Fruit fly (Drosophila melanogaster) whole organism, embryonic: ENCODE measurements around the gene APP-BP1.
A peak's percentile ranks its signal among the peaks of the same experiment; 100 is the strongest.

Experiments used
- Atf3 ChIP-seq: fragments of 200-800 bp; sonication (Bioruptor generic); optimal IDR thresholded peaks from 3 replicates; lab custom pipeline; 2016; ENCODE audit warnings: missing biosample characterization, missing genetic modification characterization
- B-H1 ChIP-seq: fragments of 200-800 bp; sonication (Bioruptor generic); IDR thresholded peaks from 3 replicates; pipeline ENCODE4 v1.3.6; 2022; ENCODE audit warnings: missing biosample characterization, missing genetic modification characterization
- C15 ChIP-seq: fragments of 200-800 bp; sonication (Bioruptor generic); IDR thresholded peaks from 3 replicates; pipeline ENCODE4 v1.3.6; 2022; ENCODE audit warnings: missing biosample characterization, missing genetic modification characterization
- CG10321 ChIP-seq: fragments of 200-800 bp; sonication (Bioruptor generic); IDR thresholded peaks from 2 replicates; pipeline ENCODE4 v1.3.6; 2022; ENCODE audit warnings: missing biosample characterization, missing genetic modification characterization
- CG10979 ChIP-seq: fragments of 200-800 bp; sonication (Bioruptor generic); optimal IDR thresholded peaks from 2 replicates; lab custom pipeline; 2018; ENCODE audit warnings: missing biosample characterization, mild to moderate bottlenecking, missing genetic modification characterization, moderate library complexity
- CG12744 ChIP-seq: fragments of 200-800 bp; sonication (Bioruptor generic); optimal IDR thresholded peaks from 2 replicates; lab custom pipeline; 2016; ENCODE audit warnings: missing biosample characterization, missing genetic modification characterization
- CG12769 ChIP-seq: fragments of 200-800 bp; sonication (Bioruptor generic); optimal IDR thresholded peaks from 2 replicates; lab custom pipeline; 2019; ENCODE audit warnings: missing biosample characterization, mild to moderate bottlenecking, missing genetic modification characterization, moderate library complexity
- CG13624 ChIP-seq: fragments of 200-800 bp; sonication (Bioruptor generic); optimal IDR thresholded peaks from 2 replicates; lab custom pipeline; 2016; ENCODE audit warnings: missing biosample characterization, missing genetic modification characterization
- CG14014 ChIP-seq: fragments of 200-800 bp; sonication (Bioruptor generic); IDR thresholded peaks from 2 replicates; pipeline ENCODE4 v1.3.6; 2022; ENCODE audit warnings: missing biosample characterization, missing genetic modification characterization
- CG15479 ChIP-seq: fragments of 200-800 bp; sonication (Bioruptor generic); optimal IDR thresholded peaks from 3 replicates; lab custom pipeline; 2019; ENCODE audit warnings: missing biosample characterization, mild to moderate bottlenecking, missing genetic modification characterization, moderate library complexity
- CG15514 ChIP-seq: fragments of 200-800 bp; sonication (Bioruptor generic); optimal IDR thresholded peaks from 3 replicates; lab custom pipeline; 2017; ENCODE audit warnings: missing biosample characterization, missing genetic modification characterization, mild to moderate bottlenecking, moderate library complexity, missing genetic modification reagents
- CG17359 ChIP-seq: fragments of 200-800 bp; sonication (Bioruptor generic); optimal IDR thresholded peaks from 3 replicates; lab custom pipeline; 2018; ENCODE audit warnings: missing biosample characterization, mild to moderate bottlenecking, missing genetic modification characterization, moderate library complexity
- CG18599 ChIP-seq: fragments of 200-800 bp; sonication (Bioruptor generic); optimal IDR thresholded peaks from 3 replicates; lab custom pipeline; 2017; ENCODE audit warnings: missing biosample characterization, missing genetic modification characterization, mild to moderate bottlenecking, moderate library complexity, missing genetic modification reagents
- CG2678 ChIP-seq: fragments of 200-800 bp; sonication (Bioruptor generic); optimal IDR thresholded peaks from 3 replicates; lab custom pipeline; 2019; ENCODE audit warnings: missing biosample characterization, mild to moderate bottlenecking, missing genetic modification characterization, moderate library complexity
- CG3065 ChIP-seq: fragments of 200-800 bp; sonication (Bioruptor generic); optimal IDR thresholded peaks from 2 replicates; lab custom pipeline; 2016; ENCODE audit warnings: missing biosample characterization, missing genetic modification characterization
- CG31365 ChIP-seq: fragments of 200-800 bp; sonication (Bioruptor generic); optimal IDR thresholded peaks from 2 replicates; lab custom pipeline; 2018; ENCODE audit warnings: missing biosample characterization, mild to moderate bottlenecking, missing genetic modification characterization
- CG3163 ChIP-seq: fragments of 200-800 bp; sonication (Bioruptor generic); optimal IDR thresholded peaks from 3 replicates; lab custom pipeline; 2016; ENCODE audit warnings: missing biosample characterization, missing genetic modification characterization
- CG3838 ChIP-seq: fragments of 200-800 bp; sonication (Bioruptor generic); optimal IDR thresholded peaks from 3 replicates; lab custom pipeline; 2016; ENCODE audit warnings: missing biosample characterization, missing genetic modification characterization
- CG4328 ChIP-seq: fragments of 200-800 bp; sonication (Bioruptor generic); optimal IDR thresholded peaks from 3 replicates; lab custom pipeline; 2017; ENCODE audit warnings: missing biosample characterization, missing genetic modification reagents, missing genetic modification characterization
- CG4707 ChIP-seq: fragments of 200-800 bp; sonication (Bioruptor generic); optimal IDR thresholded peaks from 2 replicates; lab custom pipeline; 2018; ENCODE audit warnings: missing biosample characterization, mild to moderate bottlenecking, missing genetic modification characterization, moderate library complexity
- CG6254 ChIP-seq: fragments of 200-800 bp; sonication (Bioruptor generic); optimal IDR thresholded peaks from 3 replicates; lab custom pipeline; 2017; ENCODE audit warnings: mild to moderate bottlenecking, missing biosample characterization, missing genetic modification reagents, missing genetic modification characterization
- CG6854 ChIP-seq: fragments of 200-800 bp; sonication (Bioruptor generic); optimal IDR thresholded peaks from 3 replicates; lab custom pipeline; 2017; ENCODE audit warnings: missing biosample characterization, mild to moderate bottlenecking, missing genetic modification characterization
- CG7987 ChIP-seq: fragments of 200-800 bp; sonication (Bioruptor generic); optimal IDR thresholded peaks from 2 replicates; lab custom pipeline; 2018; ENCODE audit warnings: missing biosample characterization, mild to moderate bottlenecking, missing genetic modification characterization, moderate library complexity
- D19A ChIP-seq: fragments of 200-800 bp; optimal IDR thresholded peaks from 3 replicates; lab custom pipeline; 2019; ENCODE audit warnings: missing biosample characterization, mild to moderate bottlenecking, missing genetic modification characterization, moderate library complexity
- D19B ChIP-seq: fragments of 200-800 bp; sonication (Bioruptor generic); optimal IDR thresholded peaks from 2 replicates; lab custom pipeline; 2017; ENCODE audit warnings: missing biosample characterization, mild to moderate bottlenecking, missing genetic modification characterization
- Doc2 ChIP-seq: fragments of 200-800 bp; sonication (Bioruptor generic); IDR thresholded peaks from 2 replicates; pipeline ENCODE4 v1.3.6; 2022; ENCODE audit warnings: missing biosample characterization, missing genetic modification characterization
- Kr ChIP-seq: fragments of 200-800 bp; sonication (Bioruptor generic); optimal IDR thresholded peaks from 2 replicates; lab custom pipeline; 2017; ENCODE audit warnings: missing biosample characterization, mild to moderate bottlenecking, missing genetic modification characterization
- MTF-1 ChIP-seq: fragments of 200-800 bp; sonication (Bioruptor generic); optimal IDR thresholded peaks from 2 replicates; lab custom pipeline; 2018; ENCODE audit warnings: missing biosample characterization, mild to moderate bottlenecking, missing genetic modification characterization, borderline replicate concordance
- Mad ChIP-seq: fragments of 200-800 bp; sonication (Bioruptor generic); optimal IDR thresholded peaks from 2 replicates; lab custom pipeline; 2016; ENCODE audit warnings: missing biosample characterization, missing genetic modification characterization
- PHDP ChIP-seq: fragments of 200-800 bp; sonication (Bioruptor generic); optimal IDR thresholded peaks from 3 replicates; lab custom pipeline; 2018; ENCODE audit warnings: missing biosample characterization, mild to moderate bottlenecking, missing genetic modification characterization, moderate library complexity
- YL-1 ChIP-seq: fragments of 200-800 bp; sonication (Bioruptor generic); optimal IDR thresholded peaks from 3 replicates; lab custom pipeline; 2017; ENCODE audit warnings: missing biosample characterization, mild to moderate bottlenecking, missing genetic modification characterization
- abd-A ChIP-seq: fragments of 200-800 bp; sonication (Bioruptor generic); optimal IDR thresholded peaks from 3 replicates; lab custom pipeline; 2019; ENCODE audit warnings: missing biosample characterization, mild to moderate bottlenecking, missing genetic modification characterization, moderate library complexity
- ash1 ChIP-seq: fragments of 200-800 bp; sonication (Bioruptor generic); optimal IDR thresholded peaks from 2 replicates; lab custom pipeline; 2018; ENCODE audit warnings: missing biosample characterization, mild to moderate bottlenecking, missing genetic modification characterization
- bowl ChIP-seq: fragments of 200-800 bp; sonication (Bioruptor generic); IDR thresholded peaks from 2 replicates; pipeline ENCODE4 v1.3.6; 2022; ENCODE audit warnings: missing biosample characterization, missing genetic modification characterization
- chm ChIP-seq: fragments of 200-800 bp; sonication (Bioruptor generic); IDR thresholded peaks from 2 replicates; pipeline ENCODE4 v1.3.6; 2022; ENCODE audit warnings: missing biosample characterization, missing genetic modification characterization
- dysf ChIP-seq: fragments of 200-800 bp; sonication (Bioruptor generic); IDR thresholded peaks from 3 replicates; pipeline ENCODE4 v1.3.6; 2022; ENCODE audit warnings: missing biosample characterization, missing genetic modification characterization
- ewg ChIP-seq: fragments of 200-800 bp; sonication (Bioruptor generic); optimal IDR thresholded peaks from 3 replicates; lab custom pipeline; 2017; ENCODE audit warnings: mild to moderate bottlenecking, missing biosample characterization, missing genetic modification reagents, missing genetic modification characterization
- gfzf ChIP-seq: fragments of 200-800 bp; sonication (Bioruptor generic); optimal IDR thresholded peaks from 2 replicates; lab custom pipeline; 2016; ENCODE audit warnings: missing biosample characterization, mild to moderate bottlenecking, missing genetic modification characterization, moderate library complexity
- grn ChIP-seq: fragments of 200-800 bp; sonication (Bioruptor generic); optimal IDR thresholded peaks from 3 replicates; lab custom pipeline; 2017; ENCODE audit warnings: missing biosample characterization, missing genetic modification characterization
- h ChIP-seq: fragments of >200 bp; optimal IDR thresholded peaks from 2 replicates; lab custom pipeline; 2017
- hth ChIP-seq: fragments of >200 bp; optimal IDR thresholded peaks from 2 replicates; lab custom pipeline; 2017; ENCODE audit warnings: inconsistent platforms
- insv ChIP-seq, 2 experiments: fragments of 200-800 bp; sonication (Bioruptor generic); optimal IDR thresholded peaks; 3 replicates each; lab custom pipeline; 2016 to 2018; ENCODE audit warnings: missing biosample characterization in 2 of 2, missing genetic modification characterization in 2 of 2
- lbe ChIP-seq: fragments of 200-800 bp; sonication (Bioruptor generic); optimal IDR thresholded peaks from 2 replicates; lab custom pipeline; 2016; ENCODE audit warnings: missing biosample characterization, mild to moderate bottlenecking, missing genetic modification characterization
- nmo ChIP-seq: fragments of 200-800 bp; sonication (Bioruptor generic); optimal IDR thresholded peaks from 2 replicates; lab custom pipeline; 2018; ENCODE audit warnings: missing biosample characterization, mild to moderate bottlenecking, missing genetic modification characterization, moderate library complexity
- oc ChIP-seq: fragments of 200-800 bp; sonication (Bioruptor generic); optimal IDR thresholded peaks from 2 replicates; lab custom pipeline; 2018; ENCODE audit warnings: missing biosample characterization, mild to moderate bottlenecking, missing genetic modification characterization, moderate library complexity
- pb ChIP-seq: fragments of 200-800 bp; sonication (Bioruptor generic); optimal IDR thresholded peaks from 3 replicates; lab custom pipeline; 2016; ENCODE audit warnings: missing biosample characterization, missing genetic modification characterization
- schlank ChIP-seq: fragments of 200-800 bp; sonication (Bioruptor generic); optimal IDR thresholded peaks from 2 replicates; lab custom pipeline; 2018; ENCODE audit warnings: missing biosample characterization, mild to moderate bottlenecking, missing genetic modification characterization
- sqz ChIP-seq: fragments of 200-800 bp; sonication (Bioruptor generic); optimal IDR thresholded peaks from 3 replicates; lab custom pipeline; 2018; ENCODE audit warnings: missing biosample characterization, mild to moderate bottlenecking, missing genetic modification characterization
- twi ChIP-seq: fragments of 200-800 bp; optimal IDR thresholded peaks from 2 replicates; lab custom pipeline; 2019; ENCODE audit warnings: missing biosample characterization, mild to moderate bottlenecking, missing genetic modification characterization, moderate library complexity
- unpg ChIP-seq: fragments of 200-800 bp; sonication (Bioruptor generic); optimal IDR thresholded peaks from 3 replicates; lab custom pipeline; 2018; ENCODE audit warnings: missing biosample characterization, mild to moderate bottlenecking, missing genetic modification characterization, moderate library complexity

APP-BP1 gene

dm6 chr3L:11119901-11120418 is 21.7 kb downstream of the APP-BP1 start (continued):
- TF ChIP-seq CG3065 (GFP tag; lab: Kevin White, UChicago) (no peak), CG15479 (GFP tag; lab: Kevin White, UChicago) (peak; percentile 77), CG17359 (tag; lab: Kevin White, UChicago) (peak; percentile 40), CG12769 (tag; lab: Kevin White, UChicago) (peak; percentile 83), ewg (peak; percentile 64), CG3838 (GFP tag; lab: Kevin White, UChicago) (no peak), hth (lab: Kevin White, UChicago) (no peak), chm (GFP tag; lab: Robert Waterston, UW) (0 out of 2 replicates have a peak, but pooled peaks have one; percentile 11), D19A (tag; lab: Kevin White, UChicago) (no peak), CG13624 (GFP tag; lab: Kevin White, UChicago) (peak; percentile 36), unpg (GFP tag; lab: Kevin White, UChicago) (peak; percentile 5), schlank (peak; percentile 59), CG10321 (GFP tag; lab: Robert Waterston, UW) (no peak), C15 (GFP tag; lab: Robert Waterston, UW) (no peak), CG10979 (tag; lab: Kevin White, UChicago) (no peak), MTF-1 (GFP tag; lab: Kevin White, UChicago) (peak; percentile 46), Kr (GFP tag; lab: Kevin White, UChicago) (no peak), abd-A (tag; lab: Kevin White, UChicago) (peak; percentile 96), CG18599 (GFP tag; lab: Kevin White, UChicago) (peak; percentile 67), insv (GFP tag; optimal IDR thresholded peaks at IDR 0.05; lab: Kevin White, UChicago) (peak in 1 of 2 experiments; percentile 62), CG2678 (tag; lab: Kevin White, UChicago) (peak; percentile 53), CG7987 (GFP tag; lab: Kevin White, UChicago) (peak; percentile 22), CG31365 (tag; lab: Kevin White, UChicago) (peak; percentile 71), PHDP (tag; lab: Kevin White, UChicago) (peak; percentile 53), CG15514 (GFP tag; lab: Kevin White, UChicago) (peak; percentile 20), bowl (GFP tag; lab: Robert Waterston, UW) (no peak), D19B (GFP tag; lab: Kevin White, UChicago) (no peak), ash1 (GFP tag; lab: Kevin White, UChicago) (peak; percentile 66), Mad (GFP tag; lab: Kevin White, UChicago) (peak; percentile 11), h (lab: Kevin White, UChicago) (no peak), CG6254 (peak; percentile 16), CG4707 (peak; percentile 3), CG12744 (GFP tag; lab: Kevin White, UChicago) (no peak), dysf (GFP tag; lab: Robert Waterston, UW) (no peak; the same call in 2 of the 3 replicates), Atf3 (GFP tag; lab: Kevin White, UChicago) (no peak), pb (GFP tag; lab: Kevin White, UChicago) (no peak), gfzf (no peak), oc (peak; percentile 9), Doc2 (GFP tag; lab: Robert Waterston, UW) (no peak), twi (tag; lab: Kevin White, UChicago) (peak; percentile 19), CG14014 (no peak), CG3163 (GFP tag; lab: Kevin White, UChicago) (peak; percentile 65), lbe (GFP tag; lab: Kevin White, UChicago) (no peak), B-H1 (GFP tag; lab: Robert Waterston, UW) (no peak), CG6854 (GFP tag; lab: Kevin White, UChicago) (peak; percentile 47), nmo (GFP tag; lab: Kevin White, UChicago) (peak; percentile 14), sqz (no peak), CG4328 (GFP tag; lab: Kevin White, UChicago) (peak; percentile 79), grn (GFP tag; lab: Kevin White, UChicago) (no peak), YL-1 (GFP tag; lab: Kevin White, UChicago) (peak; percentile 14)
